Fruit fly (Drosophila melanogaster) whole organism, embryonic: ENCODE measurements around the gene CG31406.
"Not testable (repeated sequence)": the region's sequence is repeated elsewhere in the genome, so short reads cannot be mapped to it uniquely, and the experiment has no call there.

ENCODE experiments used
- CG15601 ChIP-seq: fragments of 200-800 bp; sonication (Bioruptor generic); optimal IDR thresholded peaks from 3 replicates; lab custom pipeline; 2019; ENCODE audit warnings: missing biosample characterization, mild to moderate bottlenecking, missing genetic modification characterization, moderate library complexity
- CG8089 ChIP-seq: fragments of 200-800 bp; sonication (Bioruptor generic); optimal IDR thresholded peaks from 3 replicates; lab custom pipeline; 2016; ENCODE audit warnings: missing biosample characterization, missing genetic modification characterization
- h ChIP-seq: fragments of >200 bp; optimal IDR thresholded peaks from 2 replicates; lab custom pipeline; 2017
- ken ChIP-seq: fragments of 200-800 bp; sonication (Bioruptor generic); IDR thresholded peaks from 3 replicates; pipeline ENCODE4 v1.3.6; 2022; ENCODE audit warnings: missing biosample characterization, missing genetic modification characterization
- peb ChIP-seq: fragments of 200-800 bp; sonication (Bioruptor generic); IDR thresholded peaks from 2 replicates; pipeline ENCODE4 v1.3.6; 2022; ENCODE audit warnings: missing biosample characterization, missing genetic modification characterization
- tin ChIP-seq: fragments of 200-800 bp; sonication (Bioruptor generic); optimal IDR thresholded peaks from 3 replicates; lab custom pipeline; 2016; ENCODE audit warnings: missing biosample characterization, missing genetic modification characterization
- tup ChIP-seq: fragments of 200-800 bp; sonication (Bioruptor generic); optimal IDR thresholded peaks from 2 replicates; lab custom pipeline; 2016; ENCODE audit warnings: missing biosample characterization, mild to moderate bottlenecking, missing genetic modification characterization, moderate library complexity

- not testable (repeated sequence) for TF ChIP-seq ken (GFP tag; lab: Robert Waterston, UW); h (lab: Kevin White, UChicago); tup (GFP tag; lab: Kevin White, UChicago); peb (GFP tag; lab: Robert Waterston, UW); CG15601 (tag; lab: Kevin White, UChicago); tin (GFP tag; lab: Kevin White, UChicago); CG8089
Observed at dm6 chr3R:10384474-10384873, 35.9 kb downstream of the CG31406 start.
